Worm (Caenorhabditis elegans): ENCODE measurements around the gene F58F9.8.
"Not testable (repeated sequence)": the region's sequence is repeated elsewhere in the genome, so short reads cannot be mapped to it uniquely, and the experiment has no call there.

Gene F58F9.8

ce11 chrIV:6248486-6248885 lies 10.5 kb downstream of the F58F9.8 start, which contains the start of gene acox-3:
Gene acox-3, minus strand, starts transcription at chrIV:6248492.
- TF ChIP-seq hlh-13 (GFP tag; optimal IDR thresholded peaks at IDR 0.05) = no peak
- peak; percentile 22 for TF ChIP-seq elt-2 (tag; optimal IDR thresholded peaks at IDR 0.05)
- TF ChIP-seq mec-3 (tag; optimal IDR thresholded peaks at IDR 0.05; ENCODE audit: borderline replicate concordance) = no peak

DNA sequence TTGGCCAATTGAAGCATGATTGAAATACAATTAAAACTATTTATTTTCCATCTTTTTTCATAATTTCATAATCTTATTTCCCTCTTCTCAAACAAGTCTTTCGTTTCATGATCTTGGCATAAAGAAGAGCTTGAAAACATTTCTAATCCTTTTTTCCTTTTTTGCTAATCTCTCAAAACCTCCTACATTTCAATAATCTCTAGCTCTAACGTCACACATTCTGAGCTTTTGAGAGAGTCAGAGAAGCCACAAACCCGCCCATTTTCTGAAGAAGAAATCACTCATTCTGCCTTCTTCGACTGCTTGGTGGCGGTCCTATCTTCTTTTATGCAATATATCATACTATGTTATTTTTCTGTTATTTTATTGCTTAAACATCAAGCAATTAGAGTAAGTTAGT lies 11.6 kb downstream of the F58F9.8 start, which contains the start of gene F58F9.1:
Gene F58F9.1, plus strand, starts transcription at position 251 of the 400 bp plus-strand sequence.
- TF ChIP-seq ceh-31 (tag; optimal IDR thresholded peaks at IDR 0.05) (no peak), odd-2 (tag; optimal IDR thresholded peaks at IDR 0.05) (no peak), ceh-19 (GFP tag; optimal IDR thresholded peaks at IDR 0.05) (no peak), ceh-9 (tag; optimal IDR thresholded peaks at IDR 0.05) (no peak), unc-55 (GFP tag; optimal IDR thresholded peaks at IDR 0.05) (no peak), syd-9 (tag; optimal IDR thresholded peaks at IDR 0.05) (no peak), ceh-18 (tag; optimal IDR thresholded peaks at IDR 0.05) (no peak), ztf-16 (tag; optimal IDR thresholded peaks at IDR 0.05) (no peak), ceh-45 (GFP tag; IDR thresholded peaks at IDR 0.05) (no peak), pros-1 (tag; optimal IDR thresholded peaks at IDR 0.05) (no peak), rnt-1 (tag; optimal IDR thresholded peaks at IDR 0.05) (no peak), nhr-11 (tag; optimal IDR thresholded peaks at IDR 0.05) (no peak), lin-11 (tag; optimal IDR thresholded peaks at IDR 0.05) (no peak), ceh-22 (tag; optimal IDR thresholded peaks at IDR 0.05) (no peak), sdc-2 (tag; optimal IDR thresholded peaks at IDR 0.05) (no peak), K09A11.1 (tag; optimal IDR thresholded peaks at IDR 0.05; ENCODE audit: insufficient read depth) (no peak), mec-3 (tag; optimal IDR thresholded peaks at IDR 0.05; ENCODE audit: borderline replicate concordance) (no peak)

- not testable (repeated sequence) for TF ChIP-seq ceh-45 (GFP tag; IDR thresholded peaks at IDR 0.05); elt-4 (tag; optimal IDR thresholded peaks at IDR 0.05); elt-2 (tag; optimal IDR thresholded peaks at IDR 0.05)
Observed at ce11 chrIV:6253000-6253399, 15.0 kb downstream of the F58F9.8 start, which contains the start of gene T13A10.2. Gene T13A10.2, plus strand, starts transcription at chrIV:6253300.

- no peak for TF ChIP-seq F13H6.1 (tag; optimal IDR thresholded peaks at IDR 0.05)
- TF ChIP-seq tbx-7 (tag; optimal IDR thresholded peaks at IDR 0.05) = no peak
- TF ChIP-seq lim-6 (tag; optimal IDR thresholded peaks at IDR 0.05) = no peak
- TF ChIP-seq madf-2 (tag; optimal IDR thresholded peaks at IDR 0.05) = no peak
- TF ChIP-seq npax-4 (tag; optimal IDR thresholded peaks at IDR 0.05) = no peak
- TF ChIP-seq hlh-6 (tag; optimal IDR thresholded peaks at IDR 0.05) = no peak
- no peak for TF ChIP-seq ztf-16 (tag; optimal IDR thresholded peaks at IDR 0.05)
- TF ChIP-seq pha-4 (tag; optimal IDR thresholded peaks at IDR 0.05) = no peak
- TF ChIP-seq ceh-48 (tag; optimal IDR thresholded peaks at IDR 0.05) = no peak
- no peak for TF ChIP-seq lin-11 (tag; optimal IDR thresholded peaks at IDR 0.05)
- no peak for TF ChIP-seq ceh-19 (GFP tag; optimal IDR thresholded peaks at IDR 0.05)
- TF ChIP-seq hlh-8 (tag; optimal IDR thresholded peaks at IDR 0.05) = no peak
- no peak for TF ChIP-seq odd-2 (tag; optimal IDR thresholded peaks at IDR 0.05)
- no peak for TF ChIP-seq sox-4 (tag; optimal IDR thresholded peaks at IDR 0.05)
- no peak for TF ChIP-seq mec-3 (tag; optimal IDR thresholded peaks at IDR 0.05; ENCODE audit: borderline replicate concordance)
- no peak for TF ChIP-seq ceh-34 (tag; optimal IDR thresholded peaks at IDR 0.05)
- no peak for TF ChIP-seq C38D4.7 (GFP tag; optimal IDR thresholded peaks at IDR 0.05)
- no peak for TF ChIP-seq Y22D7AL.16 (tag; optimal IDR thresholded peaks at IDR 0.05)
- no peak for TF ChIP-seq pqm-1 (tag; optimal IDR thresholded peaks at IDR 0.05)
- TF ChIP-seq hlh-15 (tag; optimal IDR thresholded peaks at IDR 0.05) = no peak
Observed at ce11 chrIV:6254635-6255034, 16.7 kb downstream of the F58F9.8 start, which contains the start of gene T13A10.64. Gene T13A10.64, plus strand, starts transcription at chrIV:6254935.

ce11 chrIV:6258967-6259366 lies 21.0 kb downstream of the F58F9.8 start:
- TF ChIP-seq fkh-10 (GFP tag; optimal IDR thresholded peaks at IDR 0.05) (no peak), Y22D7AL.16 (tag; optimal IDR thresholded peaks at IDR 0.05) (no peak), eyg-1 (tag; optimal IDR thresholded peaks at IDR 0.05) (no peak), ceh-6 (GFP tag; optimal IDR thresholded peaks at IDR 0.05) (no peak), sdc-2 (tag; optimal IDR thresholded peaks at IDR 0.05) (no peak), fkh-6 (tag; optimal IDR thresholded peaks at IDR 0.05) (no peak), F13H6.1 (tag; optimal IDR thresholded peaks at IDR 0.05) (no peak), K09A11.1 (tag; optimal IDR thresholded peaks at IDR 0.05; ENCODE audit: insufficient read depth) (no peak), sox-2 (GFP tag; IDR thresholded peaks at IDR 0.05) (no peak), unc-3 (GFP tag; conservative IDR thresholded peaks at IDR 0.05) (no peak), unc-3 (tag; optimal IDR thresholded peaks at IDR 0.05) (no peak), nfya-1 (tag; optimal IDR thresholded peaks at IDR 0.05) (no peak), ceh-19 (GFP tag; optimal IDR thresholded peaks at IDR 0.05) (no peak), ceh-24 (tag; optimal IDR thresholded peaks at IDR 0.05) (no peak), pha-2 (tag; optimal IDR thresholded peaks at IDR 0.05) (no peak), npax-4 (tag; optimal IDR thresholded peaks at IDR 0.05) (no peak), tbx-7 (tag; optimal IDR thresholded peaks at IDR 0.05) (no peak)

Measured in whole organism, late embryonic.